Fruit fly (Drosophila melanogaster) Kc167 (cell line): ENCODE results near the gene CG15740.

Source experiments
- Myc ChIP-seq: fragments of >200 bp; optimal IDR thresholded peaks from 2 replicates; lab custom pipeline; 2017; ENCODE audit warnings: missing external identifiers
- insv ChIP-seq: fragments of >200 bp; optimal IDR thresholded peaks from 3 replicates; lab custom pipeline; 2018; ENCODE audit warnings: missing external identifiers

DNA sequence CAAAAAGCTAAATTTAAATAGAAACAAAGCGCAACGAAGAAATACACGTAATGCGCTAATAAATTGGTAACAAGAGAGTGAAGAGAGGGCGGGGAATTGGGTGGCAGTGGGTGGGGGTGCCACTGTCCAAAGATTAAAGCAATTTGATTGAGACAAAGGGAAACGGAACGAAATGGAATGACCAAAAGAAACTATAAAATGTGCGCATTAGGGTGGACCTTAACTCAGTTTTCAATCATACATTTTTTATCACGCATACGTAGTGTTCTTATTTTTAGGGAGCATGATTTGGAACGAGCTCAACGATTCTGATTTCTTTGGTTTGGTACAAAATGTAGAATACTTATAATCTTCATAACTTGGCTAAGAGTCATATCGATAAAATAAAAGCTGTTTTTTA, 24.0 kb downstream of the CG15740 start:
- TF ChIP-seq Myc (lab: Kevin White, UChicago), result no peak
- no peak for TF ChIP-seq insv (lab: Kevin White, UChicago)
